Worm (Caenorhabditis elegans) whole organism, L1 larva: Measurements from ENCODE around the gene zhp-4.

Experiments used
- aly-2 ChIP-seq: fragments of 150-350 bp; optimal IDR thresholded peaks from 2 replicates; lab custom pipeline; 2014; ENCODE audit warnings: missing biosample characterization, missing genetic modification characterization
- lin-14 ChIP-seq: fragments of 200-800 bp; sonication (Bioruptor generic); optimal IDR thresholded peaks from 2 replicates; lab custom pipeline; 2018; ENCODE audit warnings: mild to moderate bottlenecking, missing genetic modification characterization, moderate library complexity, missing compliant biosample characterization
- xbp-1 ChIP-seq: sonication (generic microtip); optimal IDR thresholded peaks from 2 replicates; lab custom pipeline; 2016; ENCODE audit warnings: missing genetic modification characterization, missing compliant biosample characterization

DNA sequence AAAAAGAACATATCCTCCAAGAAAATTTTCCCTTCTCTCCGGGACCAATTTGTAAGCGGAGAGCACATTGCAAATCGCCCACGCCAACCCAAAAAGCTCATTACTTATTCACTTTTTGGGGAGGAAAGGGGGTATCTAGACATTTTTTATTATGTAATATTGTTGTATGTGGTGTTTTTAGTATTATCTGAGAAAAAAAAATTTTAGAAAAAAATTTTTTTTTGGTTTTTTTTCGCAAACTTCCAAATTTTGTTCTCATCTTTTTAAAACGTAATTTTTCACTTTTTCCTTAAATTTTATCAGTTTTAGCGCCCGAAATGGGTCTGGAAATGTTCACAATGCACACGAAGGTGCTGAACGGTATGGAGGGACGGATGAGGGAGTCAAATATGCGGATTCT, 41.7 kb downstream of the zhp-4 start, which contains the start of gene twk-46:
- TF ChIP-seq xbp-1: no peak
- no peak for TF ChIP-seq aly-2 (tag; lab: Kevin White, UChicago)
- no peak for TF ChIP-seq lin-14 (GFP tag; lab: Kevin White, UChicago)
